Fruit fly (Drosophila melanogaster) whole organism, embryonic: ENCODE measurements around the gene Schip1.

Experiments used
- ATbp ChIP-seq: fragments of 200-800 bp; sonication (Bioruptor generic); optimal IDR thresholded peaks from 2 replicates; lab custom pipeline; 2017; ENCODE audit warnings: missing biosample characterization, mild to moderate bottlenecking, missing genetic modification characterization, missing genetic modification reagents
- Adf1 ChIP-seq: fragments of 200-800 bp; sonication (Bioruptor generic); IDR thresholded peaks from 2 replicates; pipeline ENCODE4 v1.3.6; 2022; ENCODE audit warnings: missing biosample characterization, missing genetic modification characterization
- Atf6 ChIP-seq: fragments of 200-800 bp; sonication (Bioruptor generic); IDR thresholded peaks from 2 replicates; pipeline ENCODE4 v1.3.6; 2022; ENCODE audit warnings: missing biosample characterization, missing genetic modification characterization
- Awh ChIP-seq: fragments of 200-800 bp; sonication (Bioruptor generic); IDR thresholded peaks from 2 replicates; pipeline ENCODE4, ENCODE4 v1.3.6; 2022; ENCODE audit warnings: missing biosample characterization, missing genetic modification characterization
- B-H1 ChIP-seq: fragments of 200-800 bp; sonication (Bioruptor generic); IDR thresholded peaks from 3 replicates; pipeline ENCODE4 v1.3.6; 2022; ENCODE audit warnings: missing biosample characterization, missing genetic modification characterization
- Blimp-1 ChIP-seq: fragments of 200-800 bp; sonication (Bioruptor generic); optimal IDR thresholded peaks from 3 replicates; lab custom pipeline; 2018; ENCODE audit warnings: missing biosample characterization, missing genetic modification characterization, mild to moderate bottlenecking, moderate library complexity, missing genetic modification reagents
- CG10209 ChIP-seq: fragments of 200-800 bp; sonication (Bioruptor generic); optimal IDR thresholded peaks from 3 replicates; lab custom pipeline; 2017; ENCODE audit warnings: missing biosample characterization, mild to moderate bottlenecking, missing genetic modification characterization, missing genetic modification reagents
- CG10267 ChIP-seq: fragments of 200-800 bp; sonication (Bioruptor generic); optimal IDR thresholded peaks from 2 replicates; lab custom pipeline; 2018; ENCODE audit warnings: missing biosample characterization, mild to moderate bottlenecking, missing genetic modification characterization, moderate library complexity
- CG10654 ChIP-seq: fragments of 200-800 bp; sonication (Bioruptor generic); optimal IDR thresholded peaks from 2 replicates; lab custom pipeline; 2016; ENCODE audit warnings: missing biosample characterization, missing genetic modification characterization
- CG11093 ChIP-seq: fragments of 200-800 bp; sonication (Bioruptor generic); IDR thresholded peaks from 3 replicates; pipeline ENCODE4 v1.3.6; 2022; ENCODE audit warnings: missing biosample characterization, missing genetic modification characterization
- CG12219 ChIP-seq: fragments of 200-800 bp; sonication (Bioruptor generic); optimal IDR thresholded peaks from 3 replicates; lab custom pipeline; 2018; ENCODE audit warnings: missing biosample characterization, mild to moderate bottlenecking, missing genetic modification characterization
- CG13894 ChIP-seq: fragments of 200-800 bp; sonication (Bioruptor generic); optimal IDR thresholded peaks from 3 replicates; lab custom pipeline; 2018; ENCODE audit warnings: missing biosample characterization, mild to moderate bottlenecking, missing genetic modification characterization, moderate library complexity
- CG15601 ChIP-seq: fragments of 200-800 bp; sonication (Bioruptor generic); optimal IDR thresholded peaks from 3 replicates; lab custom pipeline; 2019; ENCODE audit warnings: missing biosample characterization, mild to moderate bottlenecking, missing genetic modification characterization, moderate library complexity
- CG17359 ChIP-seq: fragments of 200-800 bp; sonication (Bioruptor generic); optimal IDR thresholded peaks from 3 replicates; lab custom pipeline; 2018; ENCODE audit warnings: missing biosample characterization, mild to moderate bottlenecking, missing genetic modification characterization, moderate library complexity
- CG17568 ChIP-seq: fragments of 200-800 bp; sonication (Bioruptor generic); optimal IDR thresholded peaks from 2 replicates; lab custom pipeline; 2018; ENCODE audit warnings: missing biosample characterization, mild to moderate bottlenecking, missing genetic modification characterization, moderate library complexity
- CG18619 ChIP-seq: fragments of 200-800 bp; sonication (Bioruptor generic); optimal IDR thresholded peaks from 3 replicates; lab custom pipeline; 2017; ENCODE audit warnings: missing biosample characterization, mild to moderate bottlenecking, missing genetic modification characterization
- CG2678 ChIP-seq: fragments of 200-800 bp; sonication (Bioruptor generic); optimal IDR thresholded peaks from 3 replicates; lab custom pipeline; 2019; ENCODE audit warnings: missing biosample characterization, mild to moderate bottlenecking, missing genetic modification characterization, moderate library complexity
- CG31388 ChIP-seq: fragments of 200-800 bp; sonication (Bioruptor generic); optimal IDR thresholded peaks from 2 replicates; lab custom pipeline; 2016; ENCODE audit warnings: missing biosample characterization, missing genetic modification characterization
- CG32532 ChIP-seq: fragments of 200-800 bp; sonication (Bioruptor generic); IDR thresholded peaks from 2 replicates; pipeline ENCODE4 v1.3.6; 2022; ENCODE audit warnings: missing biosample characterization, missing genetic modification characterization
- CG32767 ChIP-seq: fragments of 200-800 bp; sonication (Bioruptor generic); IDR thresholded peaks from 2 replicates; pipeline ENCODE4 v1.3.6; 2022; ENCODE audit warnings: missing biosample characterization, missing genetic modification characterization
- CG34422 ChIP-seq: fragments of 200-800 bp; sonication (Bioruptor generic); IDR thresholded peaks from 3 replicates; pipeline ENCODE4 v1.3.6; 2022; ENCODE audit warnings: missing biosample characterization, missing genetic modification characterization
- CG3726 ChIP-seq: fragments of 200-800 bp; sonication (Bioruptor generic); IDR thresholded peaks from 3 replicates; pipeline ENCODE4, ENCODE4 v1.3.6; 2022; ENCODE audit warnings: missing biosample characterization, missing genetic modification characterization
- CG43689 ChIP-seq: fragments of 200-800 bp; sonication (Bioruptor generic); IDR thresholded peaks from 2 replicates; pipeline ENCODE4 v1.3.6; 2022; ENCODE audit warnings: missing biosample characterization, missing genetic modification characterization
- CG8388 ChIP-seq: fragments of 200-800 bp; sonication (Bioruptor generic); optimal IDR thresholded peaks from 2 replicates; lab custom pipeline; 2019; ENCODE audit warnings: missing biosample characterization, mild to moderate bottlenecking, missing genetic modification characterization, moderate library complexity
- CG9727 ChIP-seq: fragments of 200-800 bp; sonication (Bioruptor generic); optimal IDR thresholded peaks from 3 replicates; lab custom pipeline; 2017; ENCODE audit warnings: missing biosample characterization, mild to moderate bottlenecking, missing genetic modification characterization
- CoRest ChIP-seq: fragments of 200-800 bp; sonication (Bioruptor generic); optimal IDR thresholded peaks from 3 replicates; lab custom pipeline; 2018; ENCODE audit warnings: missing biosample characterization, mild to moderate bottlenecking, missing genetic modification characterization, moderate library complexity
- Dref ChIP-seq: fragments of 200-800 bp; sonication (Bioruptor generic); IDR thresholded peaks from 2 replicates; pipeline ENCODE4 v1.3.6; 2022; ENCODE audit warnings: missing biosample characterization, missing genetic modification characterization
- GATAe ChIP-seq: fragments of 200-800 bp; sonication (Bioruptor generic); conservative IDR thresholded peaks from 2 replicates; pipeline ENCODE4 v1.3.6; 2022; ENCODE audit warnings: missing biosample characterization, missing genetic modification characterization
- HLH3B ChIP-seq: fragments of 200-800 bp; sonication (Bioruptor generic); IDR thresholded peaks from 2 replicates; pipeline ENCODE4 v1.3.6; 2022; ENCODE audit warnings: missing biosample characterization, missing genetic modification characterization
- Max ChIP-seq: fragments of 200-800 bp; sonication (Bioruptor generic); optimal IDR thresholded peaks from 2 replicates; lab custom pipeline; 2016; ENCODE audit warnings: missing biosample characterization, mild to moderate bottlenecking, missing genetic modification characterization
- NC2α ChIP-seq: fragments of 200-800 bp; sonication (Bioruptor generic); optimal IDR thresholded peaks from 2 replicates; lab custom pipeline; 2016; ENCODE audit warnings: missing biosample characterization, missing genetic modification characterization
- Nf-YB ChIP-seq: fragments of 200-800 bp; sonication (Bioruptor generic); optimal IDR thresholded peaks from 3 replicates; lab custom pipeline; 2019; ENCODE audit warnings: missing biosample characterization, mild to moderate bottlenecking, missing genetic modification characterization, moderate library complexity
- Oli ChIP-seq: fragments of 200-800 bp; sonication (Bioruptor generic); optimal IDR thresholded peaks from 2 replicates; lab custom pipeline; 2018; ENCODE audit warnings: missing biosample characterization, mild to moderate bottlenecking, missing genetic modification characterization, moderate library complexity
- Sox100B ChIP-seq: fragments of 200-800 bp; sonication (Bioruptor generic); optimal IDR thresholded peaks from 3 replicates; lab custom pipeline; 2018; ENCODE audit warnings: missing biosample characterization, mild to moderate bottlenecking, missing genetic modification characterization
- ab ChIP-seq: fragments of 200-800 bp; sonication (Bioruptor generic); optimal IDR thresholded peaks from 2 replicates; lab custom pipeline; 2016; ENCODE audit warnings: missing biosample characterization, missing genetic modification characterization
- az2 ChIP-seq: fragments of 200-800 bp; sonication (Bioruptor generic); optimal IDR thresholded peaks from 3 replicates; lab custom pipeline; 2016; ENCODE audit warnings: missing biosample characterization, missing genetic modification characterization
- cato ChIP-seq: fragments of 200-800 bp; sonication (Bioruptor generic); optimal IDR thresholded peaks from 2 replicates; lab custom pipeline; 2016; ENCODE audit warnings: missing biosample characterization, missing genetic modification characterization, borderline replicate concordance
- fd102C ChIP-seq: fragments of 200-800 bp; sonication (Bioruptor generic); optimal IDR thresholded peaks from 2 replicates; lab custom pipeline; 2018; ENCODE audit warnings: missing biosample characterization, mild to moderate bottlenecking, missing genetic modification characterization, moderate library complexity
- fd64A ChIP-seq: fragments of 200-800 bp; sonication (Bioruptor generic); optimal IDR thresholded peaks from 3 replicates; lab custom pipeline; 2018; ENCODE audit warnings: missing biosample characterization, mild to moderate bottlenecking, missing genetic modification characterization
- fd96Cb ChIP-seq: fragments of 200-800 bp; sonication (Bioruptor generic); optimal IDR thresholded peaks from 2 replicates; lab custom pipeline; 2018; ENCODE audit warnings: missing biosample characterization, mild to moderate bottlenecking, missing genetic modification characterization, moderate library complexity
- gfzf ChIP-seq: fragments of 200-800 bp; sonication (Bioruptor generic); optimal IDR thresholded peaks from 2 replicates; lab custom pipeline; 2016; ENCODE audit warnings: missing biosample characterization, mild to moderate bottlenecking, missing genetic modification characterization, moderate library complexity
- ham ChIP-seq: fragments of 200-800 bp; sonication (Bioruptor generic); IDR thresholded peaks from 2 replicates; pipeline ENCODE4 v1.3.6; 2022; ENCODE audit warnings: missing biosample characterization, missing genetic modification characterization
- hkb ChIP-seq, 2 experiments: fragments of 200-800 bp in 1 of 2; fragments of >200 bp in 1 of 2; sonication (Bioruptor generic) in 1 of 2; IDR thresholded peaks in 1 of 2; optimal IDR thresholded peaks in 1 of 2; 2 replicates each; pipeline versions ENCODE4 v1.3.6 to Lab custom; 2017 to 2022; ENCODE audit warnings: missing biosample characterization in 1 of 2, missing genetic modification characterization in 1 of 2
- p53 ChIP-seq: fragments of 200-800 bp; sonication (Bioruptor generic); optimal IDR thresholded peaks from 2 replicates; lab custom pipeline; 2016; ENCODE audit warnings: missing biosample characterization, missing genetic modification characterization
- pfk ChIP-seq: fragments of 200-800 bp; sonication (Bioruptor generic); optimal IDR thresholded peaks from 2 replicates; lab custom pipeline; 2018; ENCODE audit warnings: missing biosample characterization, mild to moderate bottlenecking, missing genetic modification characterization, moderate library complexity
- sc ChIP-seq, 3 experiments: fragments of >200 bp in 2 of 3; fragments of 200-800 bp in 1 of 3; sonication (Bioruptor generic) in 1 of 3; optimal IDR thresholded peaks; 2 replicates in 2 of 3; 3 replicates in 1 of 3; lab custom pipeline; 2017; ENCODE audit warnings: mild to moderate bottlenecking in 1 of 3, missing biosample characterization in 1 of 3, missing genetic modification characterization in 1 of 3, missing genetic modification reagents in 1 of 3
- sisA ChIP-seq: fragments of 200-800 bp; sonication (Bioruptor generic); IDR thresholded peaks from 2 replicates; pipeline ENCODE4 v1.3.6; 2022; ENCODE audit warnings: missing biosample characterization, missing genetic modification characterization
- sug ChIP-seq: fragments of 200-800 bp; optimal IDR thresholded peaks from 2 replicates; lab custom pipeline; 2019; ENCODE audit warnings: missing biosample characterization, mild to moderate bottlenecking, missing genetic modification characterization, moderate library complexity
- trem ChIP-seq: fragments of 200-800 bp; optimal IDR thresholded peaks from 3 replicates; lab custom pipeline; 2019; ENCODE audit warnings: missing biosample characterization, mild to moderate bottlenecking, missing genetic modification characterization, moderate library complexity
- tx ChIP-seq: fragments of 200-800 bp; sonication (Bioruptor generic); optimal IDR thresholded peaks from 2 replicates; lab custom pipeline; 2016; ENCODE audit warnings: missing biosample characterization, missing genetic modification characterization

Gene Schip1

DNA sequence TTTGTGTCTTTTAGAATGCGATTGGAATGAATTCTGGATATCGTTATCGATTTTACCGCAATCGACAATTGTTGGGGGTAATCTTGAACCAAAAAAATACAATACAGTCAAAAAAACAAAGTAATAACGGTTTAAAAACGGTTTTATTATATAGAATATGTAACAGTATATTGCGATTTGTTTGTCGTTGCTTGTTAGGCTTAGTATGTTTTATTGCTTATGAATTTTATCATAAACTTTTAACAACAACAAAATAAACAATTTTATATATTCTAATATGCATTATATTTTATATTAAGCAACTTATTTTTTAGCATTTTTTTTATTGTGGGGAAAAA lies 31.1 kb downstream of the Schip1 start, which contains the start of gene CYLD (continued):
- TF ChIP-seq GATAe (GFP tag; lab: Robert Waterston, UW) (no peak), CG18619 (GFP tag; lab: Kevin White, UChicago) (peak; percentile 35), sc (optimal IDR thresholded peaks at IDR 0.05; lab: Kevin White, UChicago) (no peak), sc (GFP tag; optimal IDR thresholded peaks at IDR 0.05; lab: Kevin White, UChicago) (peak; percentile 13), fd96Cb (tag; lab: Kevin White, UChicago) (peak; percentile 54), Nf-YB (GFP tag; lab: Kevin White, UChicago) (peak; percentile 66), sisA (GFP tag; lab: Robert Waterston, UW) (no peak), Max (GFP tag; lab: Kevin White, UChicago) (peak; percentile 29), CG8388 (GFP tag; lab: Kevin White, UChicago) (peak; percentile 76), p53 (GFP tag; lab: Kevin White, UChicago) (no peak), fd64A (no peak), CG9727 (GFP tag; lab: Kevin White, UChicago) (peak; percentile 72), CG43689 (GFP tag; lab: Robert Waterston, UW) (no peak), Atf6 (peak; percentile 81), pfk (no peak), CG32532 (peak; percentile 84; the same call in 1 of the 2 replicates), Sox100B (GFP tag; lab: Kevin White, UChicago) (peak; percentile 57), Awh (no peak), CG11093 (no peak), trem (tag; lab: Kevin White, UChicago) (peak; percentile 75), CG10654 (GFP tag; lab: Kevin White, UChicago) (peak; percentile 61), B-H1 (GFP tag; lab: Robert Waterston, UW) (peak; percentile 61; the same call in 1 of the 3 replicates), ab (no peak), CG17568 (no peak), CG3726 (no peak), ATbp (GFP tag; lab: Kevin White, UChicago) (peak; percentile 7), CG31388 (GFP tag; lab: Kevin White, UChicago) (peak; percentile 19), NC2α (GFP tag; lab: Kevin White, UChicago) (no peak), az2 (peak; percentile 77), CG12219 (GFP tag; lab: Kevin White, UChicago) (peak; percentile 47), CG17359 (tag; lab: Kevin White, UChicago) (peak; percentile 77), CG10267 (peak; percentile 77), CG15601 (tag; lab: Kevin White, UChicago) (peak; percentile 70), CG10209 (GFP tag; lab: Kevin White, UChicago) (peak; percentile 52), CG34422 (GFP tag; lab: Robert Waterston, UW) (no peak; the same call in 2 of the 3 replicates), ham (GFP tag; lab: Robert Waterston, UW) (no peak), CG2678 (peak; percentile 83), Dref (peak; percentile 65), HLH3B (peak; percentile 44; the same call in 1 of the 2 replicates), hkb (optimal IDR thresholded peaks at IDR 0.05; lab: Kevin White, UChicago) (no peak), hkb (GFP tag; IDR thresholded peaks at IDR 0.05; lab: Robert Waterston, UW) (peak; percentile 85), Blimp-1 (GFP tag; lab: Kevin White, UChicago) (peak; percentile 78), Oli (tag; lab: Kevin White, UChicago) (peak; percentile 59), cato (GFP tag; lab: Kevin White, UChicago) (peak; percentile 19), CoRest (tag; lab: Kevin White, UChicago) (peak; percentile 74), sug (peak; percentile 49), CG13894 (peak; percentile 58), tx (peak; percentile 25), gfzf (GFP tag; lab: Kevin White, UChicago) (peak; percentile 37), Adf1 (GFP tag; lab: Robert Waterston, UW) (peak; percentile 40; the same call in 1 of the 2 replicates), fd102C (GFP tag; lab: Kevin White, UChicago) (no peak), CG32767 (GFP tag; lab: Robert Waterston, UW) (no peak)
